Worm (Caenorhabditis elegans) whole organism, L3 larva: ENCODE measurements around the gene nhr-212.
A peak's percentile ranks its signal among the peaks of the same experiment; 100 is the strongest.

Experiments
- R02D3.7 ChIP-seq: fragments of 150-350 bp; optimal IDR thresholded peaks from 2 replicates; lab custom pipeline; 2014; ENCODE audit warnings: missing biosample characterization, missing genetic modification characterization
- ZK546.5 ChIP-seq: sonication (generic microtip); optimal IDR thresholded peaks from 2 replicates; lab custom pipeline; 2017; ENCODE audit warnings: missing biosample characterization, missing genetic modification characterization
- aly-2 ChIP-seq: fragments of 150-350 bp; optimal IDR thresholded peaks from 2 replicates; lab custom pipeline; 2014; ENCODE audit warnings: missing biosample characterization, missing genetic modification characterization
- ama-1 ChIP-seq: fragments of 150-350 bp; optimal IDR thresholded peaks from 2 replicates; lab custom pipeline; 2018
- ceh-9 ChIP-seq: sonication (generic microtip); optimal IDR thresholded peaks from 2 replicates; lab custom pipeline; 2018; ENCODE audit warnings: missing biosample characterization, missing genetic modification characterization
- egl-27 ChIP-seq: sonication (generic microtip); optimal IDR thresholded peaks from 4 replicates; lab custom pipeline; 2017; ENCODE audit warnings: missing biosample characterization, missing genetic modification reagents, missing genetic modification characterization
- elt-1 ChIP-seq: fragments of 150-350 bp; optimal IDR thresholded peaks from 2 replicates; lab custom pipeline; 2014; ENCODE audit warnings: missing biosample characterization, missing genetic modification characterization
- nhr-237 ChIP-seq: fragments of 150-350 bp; optimal IDR thresholded peaks from 2 replicates; lab custom pipeline; 2014; ENCODE audit warnings: missing biosample characterization, missing genetic modification characterization
- nhr-77 ChIP-seq: fragments of 150-350 bp; optimal IDR thresholded peaks from 2 replicates; lab custom pipeline; 2014; ENCODE audit warnings: missing biosample characterization, missing genetic modification characterization
- pha-4 ChIP-seq: fragments of 150-350 bp; optimal IDR thresholded peaks from 2 replicates; lab custom pipeline; 2014; ENCODE audit warnings: missing biosample characterization, missing genetic modification reagents, missing genetic modification characterization
- pqm-1 ChIP-seq: fragments of 150-350 bp; optimal IDR thresholded peaks from 2 replicates; lab custom pipeline; 2017; ENCODE audit warnings: missing biosample characterization, missing genetic modification characterization, inconsistent platforms
- skn-1 ChIP-seq: fragments of 150-350 bp; optimal IDR thresholded peaks from 2 replicates; lab custom pipeline; 2014; ENCODE audit warnings: missing biosample characterization, missing genetic modification characterization
- tbx-2 ChIP-seq: sonication (generic microtip); optimal IDR thresholded peaks from 2 replicates; lab custom pipeline; 2016; ENCODE audit warnings: mild to moderate bottlenecking, missing genetic modification characterization, missing compliant biosample characterization
- unc-62 ChIP-seq: fragments of 150-350 bp; sonication (generic microtip); optimal IDR thresholded peaks from 4 replicates; lab custom pipeline; 2014; ENCODE audit warnings: missing biosample characterization, missing genetic modification reagents, missing genetic modification characterization

DNA sequence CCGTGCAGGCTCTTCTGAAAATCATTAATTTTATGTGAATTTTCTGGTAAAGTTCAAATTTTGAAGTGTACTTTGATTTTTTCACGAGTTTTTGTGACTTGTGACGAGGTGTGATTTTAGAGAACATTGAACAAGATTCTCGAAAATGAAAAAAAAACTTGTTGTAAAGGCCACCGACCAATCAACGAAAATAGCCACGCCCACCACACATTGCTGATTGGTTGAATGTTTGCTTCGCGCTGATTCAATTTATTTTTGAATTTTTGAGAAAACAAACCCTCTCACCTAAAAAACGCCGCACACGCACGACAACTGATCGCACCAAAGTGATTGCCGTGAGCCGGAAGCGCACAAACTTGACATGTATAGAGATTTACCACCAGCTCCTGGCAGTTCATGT is 1.8 kb upstream of the nhr-212 start:
- TF ChIP-seq tbx-2 (tag; lab: Kevin White, UChicago) (no peak), elt-1 (tag; lab: Kevin White, UChicago) (no peak), nhr-237 (no peak), unc-62 (GFP tag; lab: Kevin White, UChicago) (no peak), ZK546.5 (no peak), pqm-1 (peak; percentile 0), R02D3.7 (tag; lab: Kevin White, UChicago) (no peak), skn-1 (tag; lab: Kevin White, UChicago) (no peak), egl-27 (tag; lab: Kevin White, UChicago) (no peak), pha-4 (tag; lab: Kevin White, UChicago) (no peak), aly-2 (no peak), nhr-77 (tag; lab: Kevin White, UChicago) (no peak), ceh-9 (tag; lab: Kevin White, UChicago) (no peak), ama-1 (lab: Kevin White, UChicago) (no peak)
